Fruit fly (Drosophila melanogaster) whole organism, wandering third instar larva: ENCODE results near the gene CG4815.
A peak's percentile ranks its signal among the peaks of the same experiment; 100 is the strongest.

Experiments used
- Abd-B ChIP-seq: fragments of >200 bp; optimal IDR thresholded peaks from 2 replicates; lab custom pipeline; 2017; ENCODE audit warnings: missing biosample characterization, missing genetic modification characterization
- CG32264 ChIP-seq: fragments of 200-800 bp; sonication (Bioruptor generic); optimal IDR thresholded peaks from 2 replicates; lab custom pipeline; 2016; ENCODE audit warnings: missing biosample characterization, missing genetic modification characterization
- CG9705 ChIP-seq: fragments of 200-800 bp; sonication (Bioruptor generic); optimal IDR thresholded peaks from 2 replicates; lab custom pipeline; 2018; ENCODE audit warnings: missing biosample characterization, mild to moderate bottlenecking, missing genetic modification characterization
- CrebA ChIP-seq: fragments of 200-800 bp; sonication (Bioruptor generic); optimal IDR thresholded peaks from 2 replicates; lab custom pipeline; 2016; ENCODE audit warnings: missing biosample characterization, mild to moderate bottlenecking, missing genetic modification characterization, borderline replicate concordance
- Dfd ChIP-seq: fragments of >200 bp; optimal IDR thresholded peaks from 2 replicates; lab custom pipeline; 2017; ENCODE audit warnings: missing biosample characterization, missing genetic modification characterization
- Dif ChIP-seq: fragments of 200-275, 200-300 bp; sonication (Bioruptor generic); optimal IDR thresholded peaks from 2 replicates; lab custom pipeline; 2018; ENCODE audit warnings: missing biosample characterization, missing genetic modification characterization; ENCODE audit not compliant: partially characterized antibody
- GATAd ChIP-seq: sonication (Bioruptor generic); optimal IDR thresholded peaks from 2 replicates; lab custom pipeline; 2016; ENCODE audit warnings: missing biosample characterization, missing genetic modification characterization
- HLH106 ChIP-seq: fragments of 200-800 bp; optimal IDR thresholded peaks from 3 replicates; lab custom pipeline; 2019; ENCODE audit warnings: missing biosample characterization, mild to moderate bottlenecking, missing genetic modification characterization, moderate library complexity
- Hnf4 ChIP-seq: fragments of 200-800 bp; sonication (Bioruptor generic); optimal IDR thresholded peaks from 2 replicates; lab custom pipeline; 2016; ENCODE audit warnings: missing biosample characterization, mild to moderate bottlenecking, missing genetic modification characterization
- Hr78 ChIP-seq: fragments of >200 bp; optimal IDR thresholded peaks from 2 replicates; lab custom pipeline; 2017; ENCODE audit warnings: missing biosample characterization, missing genetic modification characterization
- Hr83 ChIP-seq: fragments of 200-300 bp; sonication (Bioruptor generic); optimal IDR thresholded peaks from 2 replicates; lab custom pipeline; 2016; ENCODE audit warnings: missing biosample characterization, mild to moderate bottlenecking, missing genetic modification characterization, moderate library complexity; ENCODE audit not compliant: poor library complexity, severe bottlenecking
- Mio ChIP-seq: sonication (Bioruptor generic); optimal IDR thresholded peaks from 2 replicates; lab custom pipeline; 2016; ENCODE audit warnings: missing biosample characterization, missing genetic modification characterization
- Myc ChIP-seq: fragments of >200 bp; optimal IDR thresholded peaks from 2 replicates; lab custom pipeline; 2017
- N ChIP-seq: fragments of >200 bp; optimal IDR thresholded peaks from 2 replicates; lab custom pipeline; 2018; ENCODE audit warnings: missing biosample characterization, missing external identifiers, missing genetic modification characterization
- OdsH ChIP-seq: fragments of 200-800 bp; sonication (Bioruptor generic); optimal IDR thresholded peaks from 2 replicates; lab custom pipeline; 2016; ENCODE audit warnings: missing biosample characterization, mild to moderate bottlenecking, missing genetic modification characterization
- Rel ChIP-seq, 2 experiments: fragments of 200-800 bp; sonication (Bioruptor generic) in 1 of 2; optimal IDR thresholded peaks; 2 replicates in 1 of 2; 3 replicates in 1 of 2; lab custom pipeline; 2016 to 2019; ENCODE audit warnings: mild to moderate bottlenecking in 2 of 2, missing biosample characterization in 2 of 2, missing genetic modification characterization in 2 of 2, moderate library complexity in 1 of 2
- Sp1 ChIP-seq: fragments of 200-800 bp; sonication (Bioruptor generic); optimal IDR thresholded peaks from 3 replicates; lab custom pipeline; 2019; ENCODE audit warnings: missing biosample characterization, mild to moderate bottlenecking, missing genetic modification characterization, moderate library complexity
- Vsx2 ChIP-seq: fragments of 200-300, 225-300 bp; sonication (Bioruptor generic); optimal IDR thresholded peaks from 2 replicates; lab custom pipeline; 2018; ENCODE audit warnings: missing biosample characterization, missing genetic modification characterization; ENCODE audit not compliant: partially characterized antibody
- br ChIP-seq: fragments of 200-800 bp; sonication (Bioruptor generic); optimal IDR thresholded peaks from 2 replicates; lab custom pipeline; 2016; ENCODE audit warnings: missing biosample characterization, missing genetic modification characterization
- brk ChIP-seq: fragments of 200-800 bp; sonication (Bioruptor generic); optimal IDR thresholded peaks from 2 replicates; lab custom pipeline; 2016; ENCODE audit warnings: missing biosample characterization, mild to moderate bottlenecking, missing genetic modification characterization
- dl ChIP-seq, 2 experiments: fragments of 175-275, 200-275 bp in 1 of 2; fragments of 200-275 bp in 1 of 2; sonication (Bioruptor generic); optimal IDR thresholded peaks; lab custom pipeline; 2018; ENCODE audit warnings: mild to moderate bottlenecking in 2 of 2, missing biosample characterization in 2 of 2, missing genetic modification characterization in 2 of 2, moderate library complexity in 2 of 2; ENCODE audit not compliant: partially characterized antibody in 2 of 2, insufficient read depth in 1 of 2
- dmrt93B ChIP-seq: fragments of 200-800 bp; sonication (Bioruptor generic); optimal IDR thresholded peaks from 2 replicates; lab custom pipeline; 2018; ENCODE audit warnings: missing biosample characterization, mild to moderate bottlenecking, missing genetic modification characterization
- dsf ChIP-seq: sonication (Bioruptor generic); optimal IDR thresholded peaks from 2 replicates; lab custom pipeline; 2016; ENCODE audit warnings: missing biosample characterization, missing genetic modification characterization, borderline replicate concordance
- ey ChIP-seq: fragments of 200-800 bp; sonication (Bioruptor generic); optimal IDR thresholded peaks from 2 replicates; lab custom pipeline; 2016; ENCODE audit warnings: missing biosample characterization, missing genetic modification characterization
- foxo ChIP-seq, 2 experiments: fragments of 200-800 bp; sonication (Bioruptor generic); optimal IDR thresholded peaks; 2 replicates in 1 of 2; 3 replicates in 1 of 2; lab custom pipeline; 2016 to 2017; ENCODE audit warnings: missing biosample characterization in 2 of 2, missing genetic modification characterization in 2 of 2
- fru ChIP-seq: fragments of 200-800 bp; sonication (Bioruptor generic); optimal IDR thresholded peaks from 3 replicates; lab custom pipeline; 2016; ENCODE audit warnings: missing biosample characterization, mild to moderate bottlenecking, missing genetic modification characterization
- h ChIP-seq: fragments of 200-800 bp; sonication (Bioruptor generic); optimal IDR thresholded peaks from 3 replicates; lab custom pipeline; 2016; ENCODE audit warnings: missing biosample characterization, mild to moderate bottlenecking, missing genetic modification characterization
- lola ChIP-seq: fragments of >200 bp; optimal IDR thresholded peaks from 2 replicates; lab custom pipeline; 2017; ENCODE audit warnings: missing biosample characterization, missing genetic modification characterization
- pan ChIP-seq: fragments of >200 bp; optimal IDR thresholded peaks from 2 replicates; lab custom pipeline; 2017
- rgr ChIP-seq: fragments of 200-800 bp; sonication (Bioruptor generic); optimal IDR thresholded peaks from 3 replicates; lab custom pipeline; 2016; ENCODE audit warnings: missing biosample characterization, mild to moderate bottlenecking, missing genetic modification characterization
- sage ChIP-seq: fragments of 200-800 bp; sonication (Bioruptor generic); optimal IDR thresholded peaks from 2 replicates; lab custom pipeline; 2016; ENCODE audit warnings: missing biosample characterization, mild to moderate bottlenecking, missing genetic modification characterization
- sv ChIP-seq: fragments of 200-800 bp; sonication (Bioruptor generic); optimal IDR thresholded peaks from 3 replicates; lab custom pipeline; 2016; ENCODE audit warnings: missing biosample characterization, missing genetic modification characterization
- tai ChIP-seq: sonication (Bioruptor generic); optimal IDR thresholded peaks from 2 replicates; lab custom pipeline; 2016; ENCODE audit warnings: missing biosample characterization, missing genetic modification characterization
- usp ChIP-seq: fragments of >200 bp; optimal IDR thresholded peaks from 2 replicates; lab custom pipeline; 2017; ENCODE audit warnings: missing biosample characterization, missing genetic modification characterization
- woc ChIP-seq: sonication (Bioruptor generic); optimal IDR thresholded peaks from 2 replicates; lab custom pipeline; 2016; ENCODE audit warnings: missing biosample characterization, mild to moderate bottlenecking, missing genetic modification characterization

The CG4815 gene

dm6 chr3R:27988647-27989430 is 1.7 kb downstream of the CG4815 start:
- TF ChIP-seq Mio (GFP tag; lab: Kevin White, UChicago) (no peak), dmrt93B (peak; percentile 3), Dif (GFP tag; lab: Kevin White, UChicago) (peak; percentile 2), GATAd (no peak), HLH106 (peak; percentile 5), dl (GFP tag; optimal IDR thresholded peaks at IDR 0.05; lab: Kevin White, UChicago; ENCODE audit: insufficient read depth in 1 of 2, partially characterized antibody in 2 of 2) (peak in 1 of 2 experiments; percentile 34)

dm6 chr3R:27988189-27988588 is 2.4 kb downstream of the CG4815 start, which contains the start of gene betaTub97EF:
TSS of gene betaTub97EF (minus strand) at chr3R:27988384.
- no peak for TF ChIP-seq sv (GFP tag; lab: Kevin White, UChicago)
- peak; percentile 5 for TF ChIP-seq HLH106

DNA sequence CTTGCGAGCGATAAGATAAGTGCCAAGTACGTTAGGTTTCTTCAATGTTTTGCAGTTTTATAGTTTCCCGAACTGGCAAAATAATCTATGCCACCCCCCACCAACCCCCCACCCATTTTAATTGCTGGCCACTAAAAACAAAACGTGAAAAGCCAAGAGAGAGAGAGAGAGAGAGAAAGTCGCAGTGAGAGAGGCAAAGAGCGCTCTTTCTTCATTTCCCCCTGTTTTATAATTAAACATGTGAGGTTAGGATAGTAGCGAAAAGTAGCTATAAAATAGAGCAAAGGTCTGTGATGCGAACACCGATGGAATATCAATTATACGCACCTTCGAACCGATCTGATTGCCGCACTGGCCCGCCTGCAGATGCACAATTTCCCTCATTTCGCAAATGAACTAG is 2.8 kb downstream of the CG4815 start:
- TF ChIP-seq Hr78 = no peak
- no peak for TF ChIP-seq tai
- no peak for TF ChIP-seq rgr (GFP tag; lab: Kevin White, UChicago)
- no peak for TF ChIP-seq dl (GFP tag; optimal IDR thresholded peaks at IDR 0.05; lab: Kevin White, UChicago; ENCODE audit: insufficient read depth in 1 of 2, partially characterized antibody in 2 of 2)
- no peak for TF ChIP-seq Myc (lab: Kevin White, UChicago)
- TF ChIP-seq usp (GFP tag; lab: Kevin White, UChicago) = no peak
- TF ChIP-seq N (GFP tag; lab: Kevin White, UChicago) = no peak
- TF ChIP-seq Hr83 = no peak
- no peak for TF ChIP-seq Vsx2 (GFP tag; lab: Kevin White, UChicago)
- TF ChIP-seq pan (lab: Kevin White, UChicago) = no peak
- no peak for TF ChIP-seq OdsH (GFP tag; lab: Kevin White, UChicago)
- no peak for TF ChIP-seq GATAd
- no peak for TF ChIP-seq Rel (GFP tag; optimal IDR thresholded peaks at IDR 0.05; lab: Kevin White, UChicago)
- TF ChIP-seq Rel (tag; optimal IDR thresholded peaks at IDR 0.05; lab: Kevin White, UChicago) = no peak
- TF ChIP-seq CG9705 (GFP tag; lab: Kevin White, UChicago) = no peak
- TF ChIP-seq HLH106 = no peak
- no peak for TF ChIP-seq foxo (GFP tag; optimal IDR thresholded peaks at IDR 0.05; lab: Kevin White, UChicago)
- no peak for TF ChIP-seq sage (GFP tag; lab: Kevin White, UChicago)
- TF ChIP-seq lola (GFP tag; lab: Kevin White, UChicago) = no peak
- TF ChIP-seq Dif (GFP tag; lab: Kevin White, UChicago) = no peak

DNA sequence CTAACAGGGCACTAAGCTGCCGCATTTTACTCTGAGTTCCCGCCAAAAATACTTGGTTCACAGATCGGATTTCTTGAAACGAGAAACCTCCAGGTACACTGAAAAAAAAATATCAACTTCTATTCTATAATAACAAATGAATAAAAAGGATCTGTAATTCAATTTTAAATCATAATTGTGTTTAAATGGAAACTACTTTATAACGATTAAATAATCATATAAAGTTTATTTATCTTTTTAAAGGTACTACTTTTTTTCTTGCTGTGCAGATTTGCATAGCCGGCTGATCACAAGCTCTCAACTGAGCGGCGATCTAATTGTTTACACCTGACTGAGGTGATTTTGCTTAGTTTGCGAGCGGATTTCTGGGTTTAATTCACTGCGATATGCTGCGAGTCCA is 3.2 kb downstream of the CG4815 start:
- no peak for TF ChIP-seq brk (GFP tag; lab: Kevin White, UChicago)
- TF ChIP-seq h = peak; percentile 36
- TF ChIP-seq foxo (GFP tag; optimal IDR thresholded peaks at IDR 0.05; lab: Kevin White, UChicago) = peak in 1 of 2 experiments; percentile 45
- no peak for TF ChIP-seq sage (GFP tag; lab: Kevin White, UChicago)
- peak; percentile 68 for TF ChIP-seq sv (GFP tag; lab: Kevin White, UChicago)
- TF ChIP-seq pan (lab: Kevin White, UChicago) = no peak
- no peak for TF ChIP-seq usp (GFP tag; lab: Kevin White, UChicago)
- TF ChIP-seq lola (GFP tag; lab: Kevin White, UChicago) = no peak
- no peak for TF ChIP-seq CrebA (GFP tag; lab: Kevin White, UChicago)
- TF ChIP-seq Hr83 = no peak
- TF ChIP-seq rgr (GFP tag; lab: Kevin White, UChicago) = peak; percentile 42
- no peak for TF ChIP-seq tai
- TF ChIP-seq dsf = no peak
- TF ChIP-seq N (GFP tag; lab: Kevin White, UChicago) = no peak
- TF ChIP-seq HLH106 = peak; percentile 30
- no peak for TF ChIP-seq Dfd (GFP tag; lab: Kevin White, UChicago)
- peak; percentile 10 for TF ChIP-seq ey (GFP tag; lab: Kevin White, UChicago)
- peak; percentile 21 for TF ChIP-seq fru (GFP tag; lab: Kevin White, UChicago)
- TF ChIP-seq woc (GFP tag; lab: Kevin White, UChicago) = no peak
- no peak for TF ChIP-seq dmrt93B
- TF ChIP-seq CG9705 (GFP tag; lab: Kevin White, UChicago) = no peak
- no peak for TF ChIP-seq dl (GFP tag; optimal IDR thresholded peaks at IDR 0.05; lab: Kevin White, UChicago; ENCODE audit: insufficient read depth in 1 of 2, partially characterized antibody in 2 of 2)
- peak; percentile 41 for TF ChIP-seq Sp1 (GFP tag; lab: Kevin White, UChicago)
- TF ChIP-seq Abd-B (GFP tag; lab: Kevin White, UChicago) = no peak
- TF ChIP-seq Dif (GFP tag; lab: Kevin White, UChicago) = no peak
- no peak for TF ChIP-seq Myc (lab: Kevin White, UChicago)
- peak; percentile 25 for TF ChIP-seq OdsH (GFP tag; lab: Kevin White, UChicago)
- no peak for TF ChIP-seq GATAd
- TF ChIP-seq Hnf4 = no peak
- no peak for TF ChIP-seq br (GFP tag; lab: Kevin White, UChicago)
- TF ChIP-seq CG32264 = no peak
- TF ChIP-seq, all 38 proteins: peak for 9
